Fruit fly (Drosophila melanogaster): ENCODE data around the gene Mco3.

Gene Mco3

dm6 chr3R:25880198-25880970 is 16.9 kb upstream of the Mco3 start (continued):
- TF ChIP-seq esn (GFP tag; optimal IDR thresholded peaks at IDR 0.05) (peak; percentile 53), dac (GFP tag; optimal IDR thresholded peaks at IDR 0.05) (no peak), CG9139 (GFP tag; optimal IDR thresholded peaks at IDR 0.05) (no peak), CG6163 (GFP tag; IDR thresholded peaks at IDR 0.05) (peak; percentile 18; the same call in 1 of the 3 replicates), Hr39 (GFP tag; optimal IDR thresholded peaks at IDR 0.05) (peak; percentile 28), lz (GFP tag; optimal IDR thresholded peaks at IDR 0.05) (peak; percentile 34), Met (GFP tag; optimal IDR thresholded peaks at IDR 0.05) (peak; percentile 35), Gug (GFP tag; IDR thresholded peaks at IDR 0.05) (peak; percentile 11; the same call in 1 of the 2 replicates), CG6276 (GFP tag; optimal IDR thresholded peaks at IDR 0.05) (peak; percentile 21), CG11902 (GFP tag; optimal IDR thresholded peaks at IDR 0.05) (no peak), CG34406 (GFP tag; optimal IDR thresholded peaks at IDR 0.05) (peak; percentile 64), OdsH (GFP tag; optimal IDR thresholded peaks at IDR 0.05) (peak; percentile 41), fd59A (GFP tag; optimal IDR thresholded peaks at IDR 0.05) (no peak), Hr38 (GFP tag; optimal IDR thresholded peaks at IDR 0.05) (no peak), acj6 (GFP tag; optimal IDR thresholded peaks at IDR 0.05) (peak; percentile 24), CG10669 (GFP tag; optimal IDR thresholded peaks at IDR 0.05) (peak; percentile 28), CG6792 (GFP tag; optimal IDR thresholded peaks at IDR 0.05) (peak; percentile 62), CG10631 (GFP tag; optimal IDR thresholded peaks at IDR 0.05) (peak; percentile 66), CG11762 (GFP tag; optimal IDR thresholded peaks at IDR 0.05; ENCODE audit: insufficient read depth) (peak; percentile 22), Eip75B (GFP tag; optimal IDR thresholded peaks at IDR 0.05) (peak; percentile 35), Ets96B (tag; optimal IDR thresholded peaks at IDR 0.05) (peak; percentile 53), CG8319 (GFP tag; optimal IDR thresholded peaks at IDR 0.05) (no peak), CG6854 (GFP tag; optimal IDR thresholded peaks at IDR 0.05) (no peak), topi (GFP tag; optimal IDR thresholded peaks at IDR 0.05) (peak; percentile 50), CG15336 (GFP tag; IDR thresholded peaks at IDR 0.05) (peak; percentile 70), Sox15 (GFP tag; optimal IDR thresholded peaks at IDR 0.05) (no peak), spab (GFP tag; optimal IDR thresholded peaks at IDR 0.05) (peak; percentile 23), Eip78C (GFP tag) (peak; percentile 76)

DNA sequence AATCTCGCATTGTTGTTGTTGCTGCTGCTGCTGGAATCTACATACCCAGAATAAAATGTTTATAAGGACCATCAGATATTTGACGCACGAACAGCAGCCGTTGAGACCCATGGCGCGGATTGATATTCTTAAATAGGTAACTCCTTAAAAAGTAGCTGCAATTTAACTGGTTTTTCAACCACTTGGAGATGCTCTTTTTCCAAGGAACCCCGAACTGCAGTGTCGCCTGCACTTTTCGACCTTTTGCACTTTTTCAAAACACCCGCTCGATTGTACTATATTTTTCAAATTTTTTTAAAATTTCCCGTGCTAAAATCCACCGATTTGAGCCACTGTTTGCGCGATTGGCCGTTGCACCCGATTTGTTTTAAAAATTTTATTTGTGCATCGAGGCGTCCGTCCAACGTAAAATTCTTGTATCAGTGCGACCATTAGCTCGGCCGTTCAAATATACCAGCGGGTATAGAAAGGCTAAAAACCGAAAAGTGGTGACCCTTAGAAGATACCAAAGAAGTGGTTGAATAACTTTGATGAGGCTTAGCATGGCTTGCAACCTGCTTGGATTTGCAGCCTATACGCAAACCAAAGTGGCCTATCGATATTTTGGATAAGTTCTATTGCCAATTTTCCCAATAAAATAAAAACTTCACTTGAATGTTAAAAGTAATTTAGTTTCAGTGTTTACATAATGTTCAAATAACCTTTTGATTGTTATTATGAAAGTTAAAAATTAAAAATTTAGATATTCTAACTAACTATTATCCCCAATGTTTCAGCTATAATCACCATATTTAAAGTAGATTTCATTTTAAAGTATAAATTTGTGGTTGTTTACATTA is 16.1 kb upstream of the Mco3 start, which contains the start of gene Tsp96F:
Tsp96F (minus strand) TSS at position 457 of the 839 bp plus-strand sequence.
- TF ChIP-seq fkh (GFP tag; optimal IDR thresholded peaks at IDR 0.05), result no peak
- no peak for TF ChIP-seq cyc (GFP tag; optimal IDR thresholded peaks at IDR 0.05)
- peak; percentile 98 for TF ChIP-seq CG8319 (GFP tag; optimal IDR thresholded peaks at IDR 0.05)
- no peak for TF ChIP-seq CG31627 (GFP tag; optimal IDR thresholded peaks at IDR 0.05)
- no peak for TF ChIP-seq CG3919 (GFP tag; optimal IDR thresholded peaks at IDR 0.05)
- TF ChIP-seq CG15336 (GFP tag; IDR thresholded peaks at IDR 0.05), result no peak
- TF ChIP-seq Ets21C (GFP tag; optimal IDR thresholded peaks at IDR 0.05), result no peak
- TF ChIP-seq Ets96B (tag; optimal IDR thresholded peaks at IDR 0.05), result no peak
- no peak for TF ChIP-seq CG32006 (GFP tag; optimal IDR thresholded peaks at IDR 0.05)
- TF ChIP-seq CG7368 (GFP tag; optimal IDR thresholded peaks at IDR 0.05), result no peak
- no peak for TF ChIP-seq CG8632 (GFP tag; optimal IDR thresholded peaks at IDR 0.05)
- TF ChIP-seq CG1621 (tag; optimal IDR thresholded peaks at IDR 0.05), result no peak
- no peak for TF ChIP-seq Blimp-1 (GFP tag; optimal IDR thresholded peaks at IDR 0.05)
- TF ChIP-seq CG10669 (GFP tag; optimal IDR thresholded peaks at IDR 0.05), result no peak
- TF ChIP-seq ss (GFP tag; optimal IDR thresholded peaks at IDR 0.05), result no peak
- TF ChIP-seq CG16779 (tag; optimal IDR thresholded peaks at IDR 0.05), result no peak
- TF ChIP-seq CG4318 (GFP tag; optimal IDR thresholded peaks at IDR 0.05), result no peak
- TF ChIP-seq esn (GFP tag; optimal IDR thresholded peaks at IDR 0.05), result no peak
- no peak for TF ChIP-seq Sox14 (GFP tag; optimal IDR thresholded peaks at IDR 0.05)
- no peak for TF ChIP-seq eg (GFP tag; IDR thresholded peaks at IDR 0.05)
- TF ChIP-seq lz (GFP tag; optimal IDR thresholded peaks at IDR 0.05), result no peak
- no peak for TF ChIP-seq OdsH (GFP tag; optimal IDR thresholded peaks at IDR 0.05)
- TF ChIP-seq Gug (GFP tag; IDR thresholded peaks at IDR 0.05), result no peak
- no peak for TF ChIP-seq CG6276 (GFP tag; optimal IDR thresholded peaks at IDR 0.05)
- no peak for TF ChIP-seq salr (GFP tag; optimal IDR thresholded peaks at IDR 0.05)
- TF ChIP-seq CG6808 (GFP tag; optimal IDR thresholded peaks at IDR 0.05), result no peak
- TF ChIP-seq CG11294 (GFP tag; IDR thresholded peaks at IDR 0.05), result no peak
- no peak for TF ChIP-seq Met (GFP tag; optimal IDR thresholded peaks at IDR 0.05)
- no peak for TF ChIP-seq Hr4 (GFP tag; optimal IDR thresholded peaks at IDR 0.05)

Data from whole organism, prepupa.